Fruit fly (Drosophila melanogaster): ENCODE results near the gene CG8086.

Gene CG8086

DNA sequence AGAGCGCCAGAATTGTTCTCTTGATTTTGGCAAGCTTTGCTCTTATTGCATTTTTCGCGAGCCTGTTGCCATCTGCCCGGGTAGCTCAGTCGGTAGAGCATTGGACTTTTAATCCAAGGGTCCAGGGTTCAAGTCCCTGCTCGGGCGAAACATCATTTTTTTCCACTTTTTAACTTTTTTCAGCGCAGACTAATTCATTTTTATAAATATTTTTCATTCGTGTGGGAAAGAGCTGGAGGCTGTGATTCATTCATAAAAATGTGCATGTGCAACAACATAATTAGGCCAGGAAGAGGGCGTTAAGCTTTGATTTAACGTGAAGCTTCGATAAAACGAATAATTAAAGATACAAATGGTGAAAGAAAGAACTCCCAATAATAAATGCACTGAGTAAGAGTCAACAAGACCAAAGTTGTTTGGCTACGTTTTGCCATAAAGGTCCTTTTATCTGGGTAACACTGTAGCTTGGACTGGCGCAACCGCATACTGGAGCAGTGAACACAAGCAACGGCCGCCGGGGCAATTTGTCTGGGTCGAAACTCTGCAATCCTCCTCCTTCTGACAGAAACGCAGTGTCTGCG lies 33.4 kb upstream of the CG8086 start (continued):
- no peak for TF ChIP-seq grn (GFP tag; optimal IDR thresholded peaks at IDR 0.05)
- peak; percentile 23; the same call in 1 of the 2 replicates for TF ChIP-seq ara (GFP tag; IDR thresholded peaks at IDR 0.05)
- 0 out of 3 replicates have a peak, but pooled peaks have one; percentile 14 for TF ChIP-seq H15 (GFP tag; IDR thresholded peaks at IDR 0.05)
- peak; percentile 30; the same call in 1 of the 2 replicates for TF ChIP-seq vvl (GFP tag; IDR thresholded peaks at IDR 0.05)
- TF ChIP-seq Xbp1 (GFP tag; optimal IDR thresholded peaks at IDR 0.05): peak; percentile 15
- no peak for TF ChIP-seq kah (GFP tag; optimal IDR thresholded peaks at IDR 0.05)
- peak; percentile 27 for TF ChIP-seq lab (GFP tag; optimal IDR thresholded peaks at IDR 0.05)
- no peak for TF ChIP-seq CG14014 (GFP tag; IDR thresholded peaks at IDR 0.05)
- peak; percentile 28; the same call in 1 of the 2 replicates for TF ChIP-seq slbo (GFP tag; IDR thresholded peaks at IDR 0.05)
- 0 out of 3 replicates have a peak, but pooled peaks have one; percentile 12 for TF ChIP-seq CG16813 (GFP tag; IDR thresholded peaks at IDR 0.05; ENCODE audit: partially characterized antibody)
- no peak for TF ChIP-seq CG12104 (GFP tag; optimal IDR thresholded peaks at IDR 0.05)
- no peak for TF ChIP-seq CG15601 (tag; optimal IDR thresholded peaks at IDR 0.05)
- no peak for TF ChIP-seq prd (optimal IDR thresholded peaks at IDR 0.05)
- TF ChIP-seq prd (GFP tag; IDR thresholded peaks at IDR 0.05): peak; percentile 41; the same call in 1 of the 3 replicates
- TF ChIP-seq Xrp1 (GFP tag; IDR thresholded peaks at IDR 0.05): peak; percentile 35; the same call in 1 of the 2 replicates
- no peak for TF ChIP-seq da (GFP tag; optimal IDR thresholded peaks at IDR 0.05)
- no peak for TF ChIP-seq ac (GFP tag; optimal IDR thresholded peaks at IDR 0.05)
- TF ChIP-seq CG31441 (GFP tag; IDR thresholded peaks at IDR 0.05): 0 out of 2 replicates have a peak, but pooled peaks have one; percentile 32
- peak; percentile 21 for TF ChIP-seq ATbp (GFP tag; optimal IDR thresholded peaks at IDR 0.05)
- TF ChIP-seq Drgx (GFP tag; IDR thresholded peaks at IDR 0.05): peak; percentile 80
- TF ChIP-seq bsh (GFP tag; optimal IDR thresholded peaks at IDR 0.05): peak; percentile 43 to 61
- TF ChIP-seq tgo (GFP tag; IDR thresholded peaks at IDR 0.05): no peak
- peak; percentile 36 for TF ChIP-seq CG2678 (tag; optimal IDR thresholded peaks at IDR 0.05)

DNA sequence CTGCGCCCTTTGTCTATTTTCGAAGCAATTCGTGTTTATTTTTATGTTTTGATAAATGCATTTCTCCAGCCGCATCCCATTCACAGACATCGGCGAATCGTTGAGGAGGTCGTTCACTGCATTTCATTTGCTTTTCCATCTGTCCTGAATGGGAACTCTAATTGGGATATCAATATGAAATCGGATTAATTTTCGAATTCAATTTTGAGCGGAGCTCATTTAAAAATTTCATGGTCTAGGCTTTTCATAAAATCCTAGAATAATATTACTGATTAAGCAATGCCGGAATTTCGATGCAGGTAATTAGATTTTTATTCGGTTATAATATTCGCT lies 32.8 kb upstream of the CG8086 start:
- TF ChIP-seq hkb (optimal IDR thresholded peaks at IDR 0.05) (no peak), hkb (GFP tag; IDR thresholded peaks at IDR 0.05) (no peak), insv (GFP tag; optimal IDR thresholded peaks at IDR 0.05) (peak in 1 of 2 experiments; percentile 89), D (optimal IDR thresholded peaks at IDR 0.05) (no peak), D (GFP tag; optimal IDR thresholded peaks at IDR 0.05) (no peak), sens (GFP tag) (peak; percentile 70), twi (tag; optimal IDR thresholded peaks at IDR 0.05) (peak; percentile 5), NFAT (GFP tag; IDR thresholded peaks at IDR 0.05) (no peak), CG1529 (GFP tag; optimal IDR thresholded peaks at IDR 0.05) (peak; percentile 48), Max (GFP tag; optimal IDR thresholded peaks at IDR 0.05) (no peak)

DNA sequence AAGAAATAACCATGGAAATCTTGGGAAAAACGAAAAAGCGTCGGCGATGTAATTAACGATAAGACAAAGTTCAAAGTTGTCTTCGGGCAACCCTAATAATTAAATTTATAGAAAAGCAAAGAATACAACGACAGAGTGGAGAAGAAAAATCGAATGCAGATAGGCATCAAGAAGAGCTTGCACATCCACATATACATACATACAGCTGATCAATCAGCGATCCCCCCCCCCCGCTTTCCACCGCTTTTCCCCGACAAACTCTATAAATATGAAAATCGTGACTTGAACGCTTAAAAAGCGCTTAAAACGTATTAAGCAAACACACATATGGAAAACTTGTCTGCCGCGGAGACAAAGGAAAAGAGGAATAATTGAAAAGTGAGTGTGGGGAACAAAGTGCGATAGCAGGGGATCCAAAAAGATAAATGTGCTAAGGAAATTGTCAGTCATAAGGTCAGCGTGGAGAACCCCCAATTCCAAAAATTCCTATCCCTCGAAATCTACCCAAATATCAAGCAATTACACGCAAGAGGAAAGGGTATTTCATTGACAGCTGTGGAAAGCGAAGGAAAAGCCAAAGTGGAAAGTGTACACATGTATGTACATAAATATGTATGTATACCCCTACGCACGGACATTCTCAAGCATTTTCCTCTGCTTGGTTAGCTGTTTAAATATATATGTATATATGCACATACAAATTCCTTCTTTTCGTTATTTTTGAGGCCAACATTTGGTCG lies 32.2 kb upstream of the CG8086 start:
- no peak for TF ChIP-seq repo (GFP tag; optimal IDR thresholded peaks at IDR 0.05)
- TF ChIP-seq CG7786 (GFP tag; optimal IDR thresholded peaks at IDR 0.05): no peak
- TF ChIP-seq Antp (GFP tag; optimal IDR thresholded peaks at IDR 0.05): no peak
- TF ChIP-seq gsb-n (tag; optimal IDR thresholded peaks at IDR 0.05): no peak
- TF ChIP-seq CG31388 (GFP tag; optimal IDR thresholded peaks at IDR 0.05): no peak
- TF ChIP-seq CG33557 (GFP tag; optimal IDR thresholded peaks at IDR 0.05): peak; percentile 73
- TF ChIP-seq CG14050 (GFP tag; IDR thresholded peaks at IDR 0.05): no peak
- no peak for TF ChIP-seq CG2889 (GFP tag; IDR thresholded peaks at IDR 0.05)
- TF ChIP-seq rib (GFP tag; IDR thresholded peaks at IDR 0.05): no peak
- TF ChIP-seq hbn (GFP tag; IDR thresholded peaks at IDR 0.05; ENCODE audit: partially characterized antibody): no peak
- no peak for TF ChIP-seq danr (GFP tag; IDR thresholded peaks at IDR 0.05)
- TF ChIP-seq CG31224 (GFP tag; IDR thresholded peaks at IDR 0.05): no peak
- no peak for TF ChIP-seq fd96Cb (tag; optimal IDR thresholded peaks at IDR 0.05)
- TF ChIP-seq mam (GFP tag; optimal IDR thresholded peaks at IDR 0.05): no peak
- peak; percentile 46; the same call in 1 of the 2 replicates for TF ChIP-seq vvl (GFP tag; IDR thresholded peaks at IDR 0.05)
- TF ChIP-seq lilli (GFP tag; optimal IDR thresholded peaks at IDR 0.05): no peak
- TF ChIP-seq cg (GFP tag; optimal IDR thresholded peaks at IDR 0.05): peak; percentile 43
- TF ChIP-seq Hey (tag; optimal IDR thresholded peaks at IDR 0.05): no peak

Measured in whole organism, embryonic.